ENCODE assay signal across 1 fruit fly cellular context in genomic region chrX:15582853-15583252, dm6.
TF ChIP-seq lines count a peak whose summit lies in the region.

TSS of gene CG9215 (minus strand) at chrX:15582874.
TSS of gene CG8097 (plus strand) at chrX:15583159.

TF ChIP-seq in whole organism, embryonic, 481 proteins besides CTCF, POLR2A, EP300 and RAD21 (continued from another document and continues in another):
- no peak for TF ChIP-seq CG5180 (GFP tag; optimal IDR thresholded peaks at IDR 0.05; lab: Kevin White, UChicago)
- TF ChIP-seq her (GFP tag; optimal IDR thresholded peaks at IDR 0.05; lab: Kevin White, UChicago) = no peak
- peak; percentile 5 for TF ChIP-seq Antp (GFP tag; optimal IDR thresholded peaks at IDR 0.05; lab: Kevin White, UChicago)
- TF ChIP-seq CG34422 (GFP tag; IDR thresholded peaks at IDR 0.05; lab: Robert Waterston, UW) = no peak
- peak; percentile 78 for TF ChIP-seq CG14710 (tag; optimal IDR thresholded peaks at IDR 0.05; lab: Kevin White, UChicago)
- TF ChIP-seq HLH4C (GFP tag; IDR thresholded peaks at IDR 0.05; lab: Robert Waterston, UW; ENCODE audit: partially characterized antibody) = peak; percentile 96
- no peak for TF ChIP-seq CG15269 (tag; optimal IDR thresholded peaks at IDR 0.05; lab: Kevin White, UChicago)
- no peak for TF ChIP-seq sd (tag; optimal IDR thresholded peaks at IDR 0.05; lab: Kevin White, UChicago)
- TF ChIP-seq row (GFP tag; IDR thresholded peaks at IDR 0.05; lab: Robert Waterston, UW) = peak; percentile 84
- peak; percentile 43 for TF ChIP-seq Side (GFP tag; optimal IDR thresholded peaks at IDR 0.05; lab: Kevin White, UChicago)
- no peak for TF ChIP-seq CG3407 (GFP tag; optimal IDR thresholded peaks at IDR 0.05; lab: Kevin White, UChicago)
- peak; percentile 94 for TF ChIP-seq nerfin-2 (GFP tag; IDR thresholded peaks at IDR 0.05; lab: Robert Waterston, UW; ENCODE audit: partially characterized antibody)
- no peak for TF ChIP-seq CG12219 (GFP tag; optimal IDR thresholded peaks at IDR 0.05; lab: Kevin White, UChicago)
- TF ChIP-seq tap (tag; optimal IDR thresholded peaks at IDR 0.05; lab: Kevin White, UChicago) = no peak
- peak; percentile 88 for TF ChIP-seq sens (GFP tag; lab: Kevin White, UChicago)
- TF ChIP-seq NK7.1 (GFP tag; optimal IDR thresholded peaks at IDR 0.05; lab: Kevin White, UChicago) = no peak
- TF ChIP-seq CG12104 (GFP tag; optimal IDR thresholded peaks at IDR 0.05; lab: Kevin White, UChicago) = peak; percentile 2
- TF ChIP-seq nmo (GFP tag; optimal IDR thresholded peaks at IDR 0.05; lab: Kevin White, UChicago) = peak; percentile 61
- peak; percentile 36 for TF ChIP-seq gfzf (GFP tag; optimal IDR thresholded peaks at IDR 0.05; lab: Kevin White, UChicago)
- no peak for TF ChIP-seq bowl (GFP tag; IDR thresholded peaks at IDR 0.05; lab: Robert Waterston, UW)
- peak; percentile 62 for TF ChIP-seq CG2120 (GFP tag; optimal IDR thresholded peaks at IDR 0.05; lab: Kevin White, UChicago)
- TF ChIP-seq sna (GFP tag; IDR thresholded peaks at IDR 0.05; lab: Robert Waterston, UW; ENCODE audit: partially characterized antibody) = peak; percentile 96
- TF ChIP-seq toy (GFP tag; IDR thresholded peaks at IDR 0.05; lab: Robert Waterston, UW) = no peak
- no peak for TF ChIP-seq CG12236 (GFP tag; optimal IDR thresholded peaks at IDR 0.05; lab: Kevin White, UChicago)
- TF ChIP-seq CG32772 (GFP tag; IDR thresholded peaks at IDR 0.05; lab: Robert Waterston, UW) = no peak
- peak; percentile 57 for TF ChIP-seq CG12659 (GFP tag; optimal IDR thresholded peaks at IDR 0.05; lab: Kevin White, UChicago)
- TF ChIP-seq CG4328 (GFP tag; optimal IDR thresholded peaks at IDR 0.05; lab: Kevin White, UChicago) = no peak
- no peak for TF ChIP-seq Hr39 (optimal IDR thresholded peaks at IDR 0.05; lab: Kevin White, UChicago)
- no peak for TF ChIP-seq wek (GFP tag; optimal IDR thresholded peaks at IDR 0.05; lab: Kevin White, UChicago)
- no peak for TF ChIP-seq CG11560 (tag; IDR thresholded peaks at IDR 0.05; lab: Robert Waterston, UW)
- TF ChIP-seq CG7556 (GFP tag; optimal IDR thresholded peaks at IDR 0.05; lab: Kevin White, UChicago) = peak; percentile 15
- TF ChIP-seq ac (GFP tag; optimal IDR thresholded peaks at IDR 0.05; lab: Kevin White, UChicago) = no peak
- peak; percentile 54 for TF ChIP-seq Dp (GFP tag; optimal IDR thresholded peaks at IDR 0.05; lab: Kevin White, UChicago)
- no peak for TF ChIP-seq h (optimal IDR thresholded peaks at IDR 0.05; lab: Kevin White, UChicago)
- TF ChIP-seq tin (GFP tag; optimal IDR thresholded peaks at IDR 0.05; lab: Kevin White, UChicago) = peak; percentile 6
- peak; percentile 0 for TF ChIP-seq CG4820 (GFP tag; optimal IDR thresholded peaks at IDR 0.05; lab: Kevin White, UChicago)
- TF ChIP-seq CG16863 (GFP tag; optimal IDR thresholded peaks at IDR 0.05; lab: Kevin White, UChicago) = peak; percentile 29
- peak; percentile 48 for TF ChIP-seq CG12391 (tag; optimal IDR thresholded peaks at IDR 0.05; lab: Kevin White, UChicago)
- no peak for TF ChIP-seq HLHmδ (GFP tag; optimal IDR thresholded peaks at IDR 0.05; lab: Kevin White, UChicago)
- no peak for TF ChIP-seq chm (GFP tag; IDR thresholded peaks at IDR 0.05; lab: Robert Waterston, UW)
- TF ChIP-seq Nf-YB (GFP tag; optimal IDR thresholded peaks at IDR 0.05; lab: Kevin White, UChicago) = no peak
- TF ChIP-seq NC2α (GFP tag; optimal IDR thresholded peaks at IDR 0.05; lab: Kevin White, UChicago) = no peak
- no peak for TF ChIP-seq CG7839 (tag; optimal IDR thresholded peaks at IDR 0.05; lab: Kevin White, UChicago)
- TF ChIP-seq so (GFP tag; IDR thresholded peaks at IDR 0.05; lab: Robert Waterston, UW) = no peak
- peak; percentile 61 for TF ChIP-seq CG9437 (GFP tag; optimal IDR thresholded peaks at IDR 0.05; lab: Kevin White, UChicago)
- TF ChIP-seq NFAT (GFP tag; IDR thresholded peaks at IDR 0.05; lab: Robert Waterston, UW) = no peak
- no peak for TF ChIP-seq CG16779 (GFP tag; IDR thresholded peaks at IDR 0.05; lab: Robert Waterston, UW)
- TF ChIP-seq knrl (GFP tag; IDR thresholded peaks at IDR 0.05; lab: Robert Waterston, UW; ENCODE audit: partially characterized antibody) = peak; percentile 97
- peak; percentile 20 for TF ChIP-seq gro (GFP tag; optimal IDR thresholded peaks at IDR 0.05; lab: Kevin White, UChicago)
- TF ChIP-seq Atf6 (GFP tag; IDR thresholded peaks at IDR 0.05; lab: Robert Waterston, UW) = 0 out of 2 replicates have a peak, but pooled peaks have one; percentile 38
- TF ChIP-seq Hr51 (GFP tag; optimal IDR thresholded peaks at IDR 0.05; lab: Kevin White, UChicago) = peak in 1 of 2 experiments; percentile 9
- no peak for TF ChIP-seq CG4424 (GFP tag; optimal IDR thresholded peaks at IDR 0.05; lab: Kevin White, UChicago)
- TF ChIP-seq slbo (GFP tag; IDR thresholded peaks at IDR 0.05; lab: Robert Waterston, UW) = peak; percentile 53; the same call in 1 of the 2 replicates
- TF ChIP-seq wor (GFP tag; IDR thresholded peaks at IDR 0.05; lab: Robert Waterston, UW) = no peak
- no peak for TF ChIP-seq sc (optimal IDR thresholded peaks at IDR 0.05; lab: Kevin White, UChicago)
- TF ChIP-seq sc (GFP tag; optimal IDR thresholded peaks at IDR 0.05; lab: Kevin White, UChicago) = no peak
- peak; percentile 51 for TF ChIP-seq Ets97D (GFP tag; optimal IDR thresholded peaks at IDR 0.05; lab: Kevin White, UChicago)
- TF ChIP-seq CG3163 (GFP tag; optimal IDR thresholded peaks at IDR 0.05; lab: Kevin White, UChicago) = no peak
- TF ChIP-seq Aef1 (GFP tag; IDR thresholded peaks at IDR 0.05; lab: Robert Waterston, UW) = no peak
- peak; percentile 96 for TF ChIP-seq CG14860 (GFP tag; IDR thresholded peaks at IDR 0.05; lab: Robert Waterston, UW; ENCODE audit: partially characterized antibody)
- no peak for TF ChIP-seq CG7745 (tag; optimal IDR thresholded peaks at IDR 0.05; lab: Kevin White, UChicago)
- peak; percentile 48 for TF ChIP-seq CHES-1-like (GFP tag; optimal IDR thresholded peaks at IDR 0.05; lab: Kevin White, UChicago)
- TF ChIP-seq lab (GFP tag; optimal IDR thresholded peaks at IDR 0.05; lab: Kevin White, UChicago) = no peak
- TF ChIP-seq CG12299 (tag; optimal IDR thresholded peaks at IDR 0.05; lab: Kevin White, UChicago) = no peak
- TF ChIP-seq CG13123 (GFP tag; optimal IDR thresholded peaks at IDR 0.05; lab: Kevin White, UChicago) = no peak
- peak; percentile 76 for TF ChIP-seq CG2116 (GFP tag; optimal IDR thresholded peaks at IDR 0.05; lab: Kevin White, UChicago)
- no peak for TF ChIP-seq Atf-2 (GFP tag; optimal IDR thresholded peaks at IDR 0.05; lab: Kevin White, UChicago)
- TF ChIP-seq CG2875 (GFP tag; optimal IDR thresholded peaks at IDR 0.05; lab: Kevin White, UChicago) = no peak
- no peak for TF ChIP-seq CG11093 (GFP tag; IDR thresholded peaks at IDR 0.05; lab: Robert Waterston, UW)
- TF ChIP-seq CG2202 (tag; optimal IDR thresholded peaks at IDR 0.05; lab: Kevin White, UChicago) = no peak
- TF ChIP-seq CG18262 (tag; optimal IDR thresholded peaks at IDR 0.05; lab: Kevin White, UChicago) = peak; percentile 11
- TF ChIP-seq CG5953 (GFP tag; IDR thresholded peaks at IDR 0.05; lab: Robert Waterston, UW) = no peak
- TF ChIP-seq CG6765 (GFP tag; optimal IDR thresholded peaks at IDR 0.05; lab: Kevin White, UChicago) = no peak
- no peak for TF ChIP-seq z (GFP tag; IDR thresholded peaks at IDR 0.05; lab: Robert Waterston, UW)
- TF ChIP-seq CoRest (tag; optimal IDR thresholded peaks at IDR 0.05; lab: Kevin White, UChicago) = peak; percentile 63
- TF ChIP-seq CG18476 (GFP tag; optimal IDR thresholded peaks at IDR 0.05; lab: Kevin White, UChicago) = peak; percentile 1
- peak; percentile 98 for TF ChIP-seq Dll (GFP tag; IDR thresholded peaks at IDR 0.05; lab: Robert Waterston, UW; ENCODE audit: partially characterized antibody)
- peak; percentile 47 for TF ChIP-seq CG13624 (GFP tag; optimal IDR thresholded peaks at IDR 0.05; lab: Kevin White, UChicago)
- TF ChIP-seq ash1 (GFP tag; optimal IDR thresholded peaks at IDR 0.05; lab: Kevin White, UChicago) = no peak
- no peak for TF ChIP-seq org-1 (GFP tag; optimal IDR thresholded peaks at IDR 0.05; lab: Kevin White, UChicago)
- TF ChIP-seq mld (GFP tag; IDR thresholded peaks at IDR 0.05; lab: Robert Waterston, UW; ENCODE audit: partially characterized antibody) = peak; percentile 85; the same call in 2 of the 3 replicates
- no peak for TF ChIP-seq cwo (GFP tag; optimal IDR thresholded peaks at IDR 0.05; lab: Kevin White, UChicago)
- TF ChIP-seq CG8924 (tag; optimal IDR thresholded peaks at IDR 0.05; lab: Kevin White, UChicago) = peak; percentile 27
- TF ChIP-seq CG12769 (tag; optimal IDR thresholded peaks at IDR 0.05; lab: Kevin White, UChicago) = no peak
- no peak for TF ChIP-seq caup (GFP tag; optimal IDR thresholded peaks at IDR 0.05; lab: Kevin White, UChicago; ENCODE audit: severe bottlenecking)
- peak; percentile 5 for TF ChIP-seq jumu (GFP tag; optimal IDR thresholded peaks at IDR 0.05; lab: Kevin White, UChicago)
- no peak for TF ChIP-seq CG6854 (GFP tag; optimal IDR thresholded peaks at IDR 0.05; lab: Kevin White, UChicago)
- TF ChIP-seq odd (GFP tag; optimal IDR thresholded peaks at IDR 0.05; lab: Kevin White, UChicago) = no peak
- TF ChIP-seq CG4360 (GFP tag; IDR thresholded peaks at IDR 0.05; lab: Robert Waterston, UW) = no peak
- peak; percentile 53 for TF ChIP-seq CG30020 (tag; optimal IDR thresholded peaks at IDR 0.05; lab: Kevin White, UChicago)
- TF ChIP-seq CG10274 (GFP tag; optimal IDR thresholded peaks at IDR 0.05; lab: Kevin White, UChicago) = no peak
- TF ChIP-seq Neu2 (GFP tag; optimal IDR thresholded peaks at IDR 0.05; lab: Kevin White, UChicago; ENCODE audit: borderline replicate concordance) = no peak
- no peak for TF ChIP-seq Ravus (GFP tag; IDR thresholded peaks at IDR 0.05; lab: Robert Waterston, UW)
- TF ChIP-seq al (GFP tag; IDR thresholded peaks at IDR 0.05; lab: Robert Waterston, UW) = no peak
- no peak for TF ChIP-seq ap (GFP tag; IDR thresholded peaks at IDR 0.05; lab: Robert Waterston, UW)
- peak; percentile 70 for TF ChIP-seq ato (GFP tag; IDR thresholded peaks at IDR 0.05; lab: Robert Waterston, UW; ENCODE audit: partially characterized antibody)
- no peak for TF ChIP-seq pb (GFP tag; optimal IDR thresholded peaks at IDR 0.05; lab: Kevin White, UChicago)
- no peak for TF ChIP-seq Oli (tag; optimal IDR thresholded peaks at IDR 0.05; lab: Kevin White, UChicago)
- no peak for TF ChIP-seq Drgx (GFP tag; IDR thresholded peaks at IDR 0.05; lab: Robert Waterston, UW)
- TF ChIP-seq run (tag; optimal IDR thresholded peaks at IDR 0.05; lab: Kevin White, UChicago) = no peak
- no peak for TF ChIP-seq CG8765 (GFP tag; IDR thresholded peaks at IDR 0.05; lab: Robert Waterston, UW)
- TF ChIP-seq CG6254 (GFP tag; optimal IDR thresholded peaks at IDR 0.05; lab: Kevin White, UChicago) = no peak
- no peak for TF ChIP-seq CkIIα-i1 (GFP tag; IDR thresholded peaks at IDR 0.05; lab: Robert Waterston, UW)
- peak; percentile 64 for TF ChIP-seq E2f2 (GFP tag; IDR thresholded peaks at IDR 0.05; lab: Robert Waterston, UW)
- no peak for TF ChIP-seq fd3F (GFP tag; optimal IDR thresholded peaks at IDR 0.05; lab: Kevin White, UChicago)
- peak; percentile 87 for TF ChIP-seq CG6791 (GFP tag; IDR thresholded peaks at IDR 0.05; lab: Robert Waterston, UW; ENCODE audit: partially characterized antibody)
- TF ChIP-seq salm (tag; optimal IDR thresholded peaks at IDR 0.05; lab: Kevin White, UChicago) = no peak
- TF ChIP-seq tna (GFP tag; IDR thresholded peaks at IDR 0.05; lab: Robert Waterston, UW; ENCODE audit: partially characterized antibody) = peak; percentile 82
- no peak for TF ChIP-seq CG31441 (GFP tag; IDR thresholded peaks at IDR 0.05; lab: Robert Waterston, UW)
- TF ChIP-seq CG33557 (GFP tag; optimal IDR thresholded peaks at IDR 0.05; lab: Kevin White, UChicago) = peak; percentile 42
- no peak for TF ChIP-seq onecut (GFP tag; IDR thresholded peaks at IDR 0.05; lab: Robert Waterston, UW)
- TF ChIP-seq jigr1 (GFP tag; IDR thresholded peaks at IDR 0.05; lab: Robert Waterston, UW) = no peak
- TF ChIP-seq Gug (GFP tag; IDR thresholded peaks at IDR 0.05; lab: Robert Waterston, UW) = no peak
- TF ChIP-seq ttk (GFP tag; IDR thresholded peaks at IDR 0.05; lab: Robert Waterston, UW) = no peak
- TF ChIP-seq sima (GFP tag; optimal IDR thresholded peaks at IDR 0.05; lab: Kevin White, UChicago) = no peak
- TF ChIP-seq grau (tag; optimal IDR thresholded peaks at IDR 0.05; lab: Kevin White, UChicago) = peak; percentile 48
- TF ChIP-seq MESR4 (GFP tag; optimal IDR thresholded peaks at IDR 0.05; lab: Kevin White, UChicago) = peak; percentile 1
- peak; percentile 47 for TF ChIP-seq shn (GFP tag; optimal IDR thresholded peaks at IDR 0.05; lab: Kevin White, UChicago)
- no peak; the same call in 1 of the 2 replicates for TF ChIP-seq sob (GFP tag; IDR thresholded peaks at IDR 0.05; lab: Robert Waterston, UW)
- no peak for TF ChIP-seq CG14050 (GFP tag; IDR thresholded peaks at IDR 0.05; lab: Robert Waterston, UW)
- TF ChIP-seq Blimp-1 (GFP tag; optimal IDR thresholded peaks at IDR 0.05; lab: Kevin White, UChicago) = no peak
- no peak for TF ChIP-seq Sox102F (GFP tag; optimal IDR thresholded peaks at IDR 0.05; lab: Kevin White, UChicago)
- TF ChIP-seq CG42726 (GFP tag; IDR thresholded peaks at IDR 0.05; lab: Robert Waterston, UW; ENCODE audit: partially characterized antibody) = peak; percentile 68; the same call in 1 of the 2 replicates
- peak; percentile 2 for TF ChIP-seq Sry-β (GFP tag; optimal IDR thresholded peaks at IDR 0.05; lab: Kevin White, UChicago)
- TF ChIP-seq CG17612 (GFP tag; IDR thresholded peaks at IDR 0.05; lab: Robert Waterston, UW) = no peak
- no peak for TF ChIP-seq CG18764 (GFP tag; optimal IDR thresholded peaks at IDR 0.05; lab: Kevin White, UChicago)
- peak; percentile 83 for TF ChIP-seq bbx (GFP tag; IDR thresholded peaks at IDR 0.05; lab: Robert Waterston, UW; ENCODE audit: partially characterized antibody)
- no peak for TF ChIP-seq ham (GFP tag; IDR thresholded peaks at IDR 0.05; lab: Robert Waterston, UW)
- TF ChIP-seq fd96Cb (tag; optimal IDR thresholded peaks at IDR 0.05; lab: Kevin White, UChicago) = no peak
- TF ChIP-seq rib (GFP tag; IDR thresholded peaks at IDR 0.05; lab: Robert Waterston, UW) = no peak
- no peak for TF ChIP-seq cato (GFP tag; optimal IDR thresholded peaks at IDR 0.05; lab: Kevin White, UChicago; ENCODE audit: borderline replicate concordance)
- TF ChIP-seq Hr78 (GFP tag; optimal IDR thresholded peaks at IDR 0.05; lab: Kevin White, UChicago) = no peak
- peak in 1 of 3 experiments; percentile 36 for TF ChIP-seq Stat92E (GFP tag; optimal IDR thresholded peaks at IDR 0.05; lab: Kevin White, UChicago)
- no peak for TF ChIP-seq fd64A (GFP tag; optimal IDR thresholded peaks at IDR 0.05; lab: Kevin White, UChicago)
- no peak for TF ChIP-seq Lpt (GFP tag; optimal IDR thresholded peaks at IDR 0.05; lab: Kevin White, UChicago)
